Worm (Caenorhabditis elegans): ENCODE measurements around the gene T09D3.8.

T09D3.8 gene

ce11 chrV:5372118-5372517, 7.2 kb downstream of the T09D3.8 start, which contains the start of gene C35A11.3:
TSS of gene C35A11.3 (plus strand) at chrV:5372418.
- TF ChIP-seq tbx-11 (GFP tag; IDR thresholded peaks at IDR 0.05), result no peak
- TF ChIP-seq flt-1 (GFP tag; IDR thresholded peaks at IDR 0.05), result no peak
- no peak for TF ChIP-seq ets-7 (tag; optimal IDR thresholded peaks at IDR 0.05)
- no peak for TF ChIP-seq tbx-37 (GFP tag; conservative IDR thresholded peaks at IDR 0.05)
- no peak for TF ChIP-seq aly-1 (tag; optimal IDR thresholded peaks at IDR 0.05)
- no peak for TF ChIP-seq ama-1 (optimal IDR thresholded peaks at IDR 0.05)
- no peak for TF ChIP-seq B0310.2 (tag; optimal IDR thresholded peaks at IDR 0.05)

ce11 chrV:5385914-5386493, 21.0 kb downstream of the T09D3.8 start, which contains the start of gene C35A11.2:
TSS of gene C35A11.2 (plus strand) at chrV:5386299.
- TF ChIP-seq F13C5.2 (tag; optimal IDR thresholded peaks at IDR 0.05), result no peak
- TF ChIP-seq hmbx-1 (tag; optimal IDR thresholded peaks at IDR 0.05), result no peak
- TF ChIP-seq ceh-36 (tag; optimal IDR thresholded peaks at IDR 0.05), result no peak
- no peak for TF ChIP-seq B0310.2 (tag; optimal IDR thresholded peaks at IDR 0.05)
- no peak for TF ChIP-seq sea-1 (GFP tag; conservative IDR thresholded peaks at IDR 0.05)
- TF ChIP-seq hmg-4 (GFP tag; optimal IDR thresholded peaks at IDR 0.05), result no peak
- no peak for TF ChIP-seq tbx-11 (GFP tag; IDR thresholded peaks at IDR 0.05)
- no peak for TF ChIP-seq ets-7 (tag; optimal IDR thresholded peaks at IDR 0.05)
- TF ChIP-seq scrt-1 (GFP tag; IDR thresholded peaks at IDR 0.05), result no peak
- no peak for TF ChIP-seq tbx-37 (GFP tag; conservative IDR thresholded peaks at IDR 0.05)
- no peak for TF ChIP-seq flt-1 (GFP tag; IDR thresholded peaks at IDR 0.05)
- TF ChIP-seq ceh-13 (GFP tag; optimal IDR thresholded peaks at IDR 0.05), result no peak
- no peak for TF ChIP-seq hnd-1 (tag; optimal IDR thresholded peaks at IDR 0.05)
- no peak for TF ChIP-seq pes-1 (GFP tag; IDR thresholded peaks at IDR 0.05)
- TF ChIP-seq aly-1 (tag; optimal IDR thresholded peaks at IDR 0.05), result no peak
- TF ChIP-seq tra-4 (tag; optimal IDR thresholded peaks at IDR 0.05), result no peak

- TF ChIP-seq ama-1 (optimal IDR thresholded peaks at IDR 0.05), result no peak
- no peak for TF ChIP-seq tbx-37 (GFP tag; conservative IDR thresholded peaks at IDR 0.05)
- no peak for TF ChIP-seq hmg-4 (GFP tag; optimal IDR thresholded peaks at IDR 0.05)
- TF ChIP-seq hnd-1 (tag; optimal IDR thresholded peaks at IDR 0.05), result no peak
- TF ChIP-seq flt-1 (GFP tag; IDR thresholded peaks at IDR 0.05), result no peak
- no peak for TF ChIP-seq tbx-11 (GFP tag; IDR thresholded peaks at IDR 0.05)
- TF ChIP-seq scrt-1 (GFP tag; IDR thresholded peaks at IDR 0.05), result no peak
- TF ChIP-seq sea-1 (GFP tag; conservative IDR thresholded peaks at IDR 0.05), result no peak
- no peak for TF ChIP-seq pes-1 (GFP tag; IDR thresholded peaks at IDR 0.05)
- TF ChIP-seq aly-1 (tag; optimal IDR thresholded peaks at IDR 0.05), result no peak
- no peak for TF ChIP-seq ceh-13 (GFP tag; optimal IDR thresholded peaks at IDR 0.05)
- TF ChIP-seq tra-4 (tag; optimal IDR thresholded peaks at IDR 0.05), result no peak
- TF ChIP-seq ceh-36 (tag; optimal IDR thresholded peaks at IDR 0.05), result no peak
- no peak for TF ChIP-seq B0310.2 (tag; optimal IDR thresholded peaks at IDR 0.05)
- TF ChIP-seq F13C5.2 (tag; optimal IDR thresholded peaks at IDR 0.05), result no peak
- no peak for TF ChIP-seq ets-7 (tag; optimal IDR thresholded peaks at IDR 0.05)
- no peak for TF ChIP-seq hmbx-1 (tag; optimal IDR thresholded peaks at IDR 0.05)
These were observed 28.1 kb downstream of the T09D3.8 start, which contains the start of gene C35A11.4 for ce11 chrV:5392993-5393628. TSS of gene C35A11.4 (minus strand) at chrV:5393148.

- TF ChIP-seq hmbx-1 (tag; optimal IDR thresholded peaks at IDR 0.05) (no peak), hmg-4 (GFP tag; optimal IDR thresholded peaks at IDR 0.05) (no peak), ama-1 (optimal IDR thresholded peaks at IDR 0.05) (no peak), tra-4 (tag; optimal IDR thresholded peaks at IDR 0.05) (no peak), scrt-1 (GFP tag; IDR thresholded peaks at IDR 0.05) (no peak), tbx-11 (GFP tag; IDR thresholded peaks at IDR 0.05) (no peak), flt-1 (GFP tag; IDR thresholded peaks at IDR 0.05) (no peak), ets-7 (tag; optimal IDR thresholded peaks at IDR 0.05) (no peak), tbx-37 (GFP tag; conservative IDR thresholded peaks at IDR 0.05) (no peak), ceh-13 (GFP tag; optimal IDR thresholded peaks at IDR 0.05) (no peak)
These were observed 39.0 kb downstream of the T09D3.8 start for ce11 chrV:5403938-5404337.

- TF ChIP-seq tra-4 (tag; optimal IDR thresholded peaks at IDR 0.05) (no peak), tbx-37 (GFP tag; conservative IDR thresholded peaks at IDR 0.05) (no peak), aly-1 (tag; optimal IDR thresholded peaks at IDR 0.05) (no peak), hmg-4 (GFP tag; optimal IDR thresholded peaks at IDR 0.05) (no peak), hmbx-1 (tag; optimal IDR thresholded peaks at IDR 0.05) (no peak), scrt-1 (GFP tag; IDR thresholded peaks at IDR 0.05) (no peak)
These were observed 40.1 kb downstream of the T09D3.8 start, which contains the start of gene dmsr-7 for ce11 chrV:5405053-5405452. TSS of gene dmsr-7 (plus strand) at chrV:5405353.

- TF ChIP-seq sea-1 (GFP tag; conservative IDR thresholded peaks at IDR 0.05) (no peak), hmg-4 (GFP tag; optimal IDR thresholded peaks at IDR 0.05) (no peak), B0310.2 (tag; optimal IDR thresholded peaks at IDR 0.05) (no peak), ceh-36 (tag; optimal IDR thresholded peaks at IDR 0.05) (no peak), aly-1 (tag; optimal IDR thresholded peaks at IDR 0.05) (no peak), tbx-37 (GFP tag; conservative IDR thresholded peaks at IDR 0.05) (no peak), tbx-11 (GFP tag; IDR thresholded peaks at IDR 0.05) (no peak), pes-1 (GFP tag; IDR thresholded peaks at IDR 0.05) (no peak), hnd-1 (tag; optimal IDR thresholded peaks at IDR 0.05) (no peak), ceh-13 (GFP tag; optimal IDR thresholded peaks at IDR 0.05) (no peak), ets-7 (tag; optimal IDR thresholded peaks at IDR 0.05) (no peak), F13C5.2 (tag; optimal IDR thresholded peaks at IDR 0.05) (no peak)
These were observed 43.3 kb downstream of the T09D3.8 start, which contains the start of gene C25A6.1 for ce11 chrV:5408223-5408622. TSS of gene C25A6.1 (plus strand) at chrV:5408523.

ce11 chrV:5408921-5409320, 44.0 kb downstream of the T09D3.8 start:
- TF ChIP-seq pes-1 (GFP tag; IDR thresholded peaks at IDR 0.05) (no peak), hmbx-1 (tag; optimal IDR thresholded peaks at IDR 0.05) (no peak), hnd-1 (tag; optimal IDR thresholded peaks at IDR 0.05) (no peak), tbx-11 (GFP tag; IDR thresholded peaks at IDR 0.05) (no peak), tra-4 (tag; optimal IDR thresholded peaks at IDR 0.05) (no peak), F13C5.2 (tag; optimal IDR thresholded peaks at IDR 0.05) (no peak), ceh-13 (GFP tag; optimal IDR thresholded peaks at IDR 0.05) (no peak), tbx-37 (GFP tag; conservative IDR thresholded peaks at IDR 0.05) (no peak), ceh-36 (tag; optimal IDR thresholded peaks at IDR 0.05) (no peak), ets-7 (tag; optimal IDR thresholded peaks at IDR 0.05) (no peak), scrt-1 (GFP tag; IDR thresholded peaks at IDR 0.05) (no peak), B0310.2 (tag; optimal IDR thresholded peaks at IDR 0.05) (no peak), flt-1 (GFP tag; IDR thresholded peaks at IDR 0.05) (no peak), ama-1 (optimal IDR thresholded peaks at IDR 0.05) (no peak), aly-1 (tag; optimal IDR thresholded peaks at IDR 0.05) (no peak), sea-1 (GFP tag; conservative IDR thresholded peaks at IDR 0.05) (no peak)

All from whole organism, early embryonic.